Fruit fly (Drosophila melanogaster) whole organism, embryonic: ENCODE results near the gene Ir87a.

ENCODE experiments used
- Ada2b ChIP-seq: fragments of 200-800 bp; sonication (Bioruptor generic); IDR thresholded peaks from 2 replicates; pipeline ENCODE4 v1.3.6; 2022; ENCODE audit warnings: missing biosample characterization, missing genetic modification characterization
- Asciz ChIP-seq: fragments of 200-800 bp; sonication (Bioruptor generic); optimal IDR thresholded peaks from 2 replicates; lab custom pipeline; 2017; ENCODE audit warnings: missing biosample characterization, mild to moderate bottlenecking, missing genetic modification characterization, missing genetic modification reagents
- BtbVII ChIP-seq: fragments of 200-800 bp; sonication (Bioruptor generic); optimal IDR thresholded peaks from 3 replicates; lab custom pipeline; 2017; ENCODE audit warnings: missing biosample characterization, mild to moderate bottlenecking, missing genetic modification characterization
- Bteb2 ChIP-seq: fragments of 200-800 bp; sonication (Bioruptor generic); optimal IDR thresholded peaks from 2 replicates; lab custom pipeline; 2016; ENCODE audit warnings: missing biosample characterization, missing genetic modification characterization
- CG10147 ChIP-seq: fragments of 200-800 bp; sonication (Bioruptor generic); optimal IDR thresholded peaks from 2 replicates; lab custom pipeline; 2019; ENCODE audit warnings: missing biosample characterization, mild to moderate bottlenecking, missing genetic modification characterization, moderate library complexity
- CG1024 ChIP-seq: fragments of 200-800 bp; sonication (Bioruptor generic); IDR thresholded peaks from 2 replicates; pipeline ENCODE4 v1.3.6; 2022; ENCODE audit warnings: missing biosample characterization, missing genetic modification characterization
- CG10366 ChIP-seq: fragments of 200-800 bp; sonication (Bioruptor generic); IDR thresholded peaks from 2 replicates; pipeline ENCODE4 v1.3.6; 2022; ENCODE audit warnings: missing biosample characterization, missing genetic modification characterization
- CG11398 ChIP-seq: fragments of 200-800 bp; sonication (Bioruptor generic); optimal IDR thresholded peaks from 2 replicates; lab custom pipeline; 2016; ENCODE audit warnings: missing biosample characterization, missing genetic modification characterization
- CG15073 ChIP-seq: fragments of 200-800 bp; sonication (Bioruptor generic); optimal IDR thresholded peaks from 2 replicates; lab custom pipeline; 2016; ENCODE audit warnings: missing biosample characterization, missing genetic modification characterization
- CG1647 ChIP-seq: fragments of 200-800 bp; sonication (Bioruptor generic); optimal IDR thresholded peaks from 3 replicates; lab custom pipeline; 2016; ENCODE audit warnings: missing biosample characterization, missing genetic modification characterization
- CG17359 ChIP-seq: fragments of 200-800 bp; sonication (Bioruptor generic); optimal IDR thresholded peaks from 3 replicates; lab custom pipeline; 2018; ENCODE audit warnings: missing biosample characterization, mild to moderate bottlenecking, missing genetic modification characterization, moderate library complexity
- CG2116 ChIP-seq: fragments of 200-800 bp; sonication (Bioruptor generic); optimal IDR thresholded peaks from 3 replicates; lab custom pipeline; 2018; ENCODE audit warnings: missing biosample characterization, mild to moderate bottlenecking, missing genetic modification characterization
- CG4730 ChIP-seq: fragments of 200-800 bp; sonication (Bioruptor generic); IDR thresholded peaks from 2 replicates; pipeline ENCODE4 v1.3.6; 2022; ENCODE audit warnings: missing biosample characterization, missing genetic modification characterization
- CG4820 ChIP-seq: fragments of 200-800 bp; sonication (Bioruptor generic); optimal IDR thresholded peaks from 3 replicates; lab custom pipeline; 2016; ENCODE audit warnings: missing biosample characterization, missing genetic modification characterization
- CG8765 ChIP-seq: fragments of 200-800 bp; sonication (Bioruptor generic); IDR thresholded peaks from 2 replicates; pipeline ENCODE4 v1.3.6; 2022; ENCODE audit warnings: missing biosample characterization, missing genetic modification characterization
- Deaf1 ChIP-seq: fragments of 200-800 bp; optimal IDR thresholded peaks from 3 replicates; lab custom pipeline; 2019; ENCODE audit warnings: missing biosample characterization, mild to moderate bottlenecking, missing genetic modification characterization, moderate library complexity
- Ets65A ChIP-seq: fragments of 200-800 bp; sonication (Bioruptor generic); peaks from one replicate; lab custom pipeline; 2016; ENCODE audit warnings: missing biosample characterization, missing genetic modification characterization
- Gsc ChIP-seq: fragments of 200-800 bp; sonication (Bioruptor generic); IDR thresholded peaks from 2 replicates; pipeline ENCODE4 v1.3.6; 2022; ENCODE audit warnings: missing biosample characterization, missing genetic modification characterization
- H15 ChIP-seq: fragments of 200-800 bp; sonication (Bioruptor generic); IDR thresholded peaks from 3 replicates; pipeline ENCODE4 v1.3.6; 2022; ENCODE audit warnings: missing biosample characterization, missing genetic modification characterization
- Hmx ChIP-seq: fragments of 200-800 bp; sonication (Bioruptor generic); optimal IDR thresholded peaks from 2 replicates; lab custom pipeline; 2016; ENCODE audit warnings: missing biosample characterization, missing genetic modification characterization
- Hr39 ChIP-seq: fragments of >200 bp; optimal IDR thresholded peaks from 2 replicates; lab custom pipeline; 2017
- MTF-1 ChIP-seq: fragments of 200-800 bp; sonication (Bioruptor generic); optimal IDR thresholded peaks from 2 replicates; lab custom pipeline; 2018; ENCODE audit warnings: missing biosample characterization, mild to moderate bottlenecking, missing genetic modification characterization, borderline replicate concordance
- Med ChIP-seq: fragments of 200-800 bp; sonication (Bioruptor generic); peaks from one replicate; lab custom pipeline; 2016; ENCODE audit warnings: missing biosample characterization, missing genetic modification characterization, mild to moderate bottlenecking, inconsistent platforms, moderate library complexity
- Myb ChIP-seq: fragments of 200-800 bp; sonication (Bioruptor generic); optimal IDR thresholded peaks from 2 replicates; lab custom pipeline; 2016; ENCODE audit warnings: missing biosample characterization, missing genetic modification characterization
- NfI ChIP-seq: fragments of 200-800 bp; sonication (Bioruptor generic); optimal IDR thresholded peaks from 3 replicates; lab custom pipeline; 2018; ENCODE audit warnings: missing biosample characterization, mild to moderate bottlenecking, missing genetic modification characterization, moderate library complexity
- Optix ChIP-seq: fragments of 200-800 bp; sonication (Bioruptor generic); IDR thresholded peaks from 3 replicates; pipeline ENCODE4 v1.3.6; 2022; ENCODE audit warnings: missing biosample characterization, missing genetic modification characterization
- Sox100B ChIP-seq: fragments of 200-800 bp; sonication (Bioruptor generic); optimal IDR thresholded peaks from 3 replicates; lab custom pipeline; 2018; ENCODE audit warnings: missing biosample characterization, mild to moderate bottlenecking, missing genetic modification characterization
- Sry-β ChIP-seq: fragments of 200-800 bp; sonication (Bioruptor generic); optimal IDR thresholded peaks from 2 replicates; lab custom pipeline; 2018; ENCODE audit warnings: missing biosample characterization, mild to moderate bottlenecking, missing genetic modification characterization, moderate library complexity
- Taf1 ChIP-seq: fragments of 200-800 bp; sonication (Bioruptor generic); IDR thresholded peaks from 2 replicates; pipeline ENCODE4 v1.3.6; 2022; ENCODE audit warnings: missing biosample characterization, missing genetic modification characterization
- Tbp ChIP-seq: fragments of >200 bp; optimal IDR thresholded peaks from 2 replicates; lab custom pipeline; 2018; ENCODE audit warnings: missing biosample characterization, missing genetic modification characterization
- ase ChIP-seq: fragments of 200-800 bp; sonication (Bioruptor generic); IDR thresholded peaks from 3 replicates; pipeline ENCODE4 v1.3.6; 2022; ENCODE audit warnings: missing biosample characterization, missing genetic modification characterization
- bigmax ChIP-seq: fragments of 200-800 bp; sonication (Bioruptor generic); optimal IDR thresholded peaks from 2 replicates; lab custom pipeline; 2018; ENCODE audit warnings: missing biosample characterization, mild to moderate bottlenecking, missing genetic modification characterization
- da ChIP-seq: fragments of 200-800 bp; sonication (Bioruptor generic); optimal IDR thresholded peaks from 2 replicates; lab custom pipeline; 2016; ENCODE audit warnings: missing biosample characterization, missing genetic modification characterization
- dysf ChIP-seq: fragments of 200-800 bp; sonication (Bioruptor generic); IDR thresholded peaks from 3 replicates; pipeline ENCODE4 v1.3.6; 2022; ENCODE audit warnings: missing biosample characterization, missing genetic modification characterization
- en ChIP-seq: fragments of 200-800 bp; sonication (Bioruptor generic); optimal IDR thresholded peaks from 2 replicates; lab custom pipeline; 2016; ENCODE audit warnings: missing biosample characterization, missing genetic modification characterization
- fd3F ChIP-seq: fragments of 200-800 bp; sonication (Bioruptor generic); optimal IDR thresholded peaks from 2 replicates; lab custom pipeline; 2018; ENCODE audit warnings: missing biosample characterization, mild to moderate bottlenecking, missing genetic modification characterization, moderate library complexity
- fd64A ChIP-seq: fragments of 200-800 bp; sonication (Bioruptor generic); optimal IDR thresholded peaks from 3 replicates; lab custom pipeline; 2018; ENCODE audit warnings: missing biosample characterization, mild to moderate bottlenecking, missing genetic modification characterization
- gfzf ChIP-seq: fragments of 200-800 bp; sonication (Bioruptor generic); optimal IDR thresholded peaks from 2 replicates; lab custom pipeline; 2016; ENCODE audit warnings: missing biosample characterization, mild to moderate bottlenecking, missing genetic modification characterization, moderate library complexity
- ham ChIP-seq: fragments of 200-800 bp; sonication (Bioruptor generic); IDR thresholded peaks from 2 replicates; pipeline ENCODE4 v1.3.6; 2022; ENCODE audit warnings: missing biosample characterization, missing genetic modification characterization
- mirr ChIP-seq: fragments of 200-800 bp; sonication (Bioruptor generic); optimal IDR thresholded peaks from 3 replicates; lab custom pipeline; 2018; ENCODE audit warnings: missing biosample characterization, mild to moderate bottlenecking, missing genetic modification characterization
- nerfin-2 ChIP-seq: fragments of 200-800 bp; sonication (Bioruptor generic); IDR thresholded peaks from 2 replicates; pipeline ENCODE4 v1.3.6; 2022; ENCODE audit warnings: missing biosample characterization, missing genetic modification characterization; ENCODE audit not compliant: partially characterized antibody
- otp ChIP-seq: fragments of 200-800 bp; sonication (Bioruptor generic); IDR thresholded peaks from 3 replicates; pipeline ENCODE4, ENCODE4 v1.3.6; 2022; ENCODE audit warnings: missing biosample characterization, missing genetic modification characterization
- salm ChIP-seq: fragments of 200-800 bp; sonication (Bioruptor generic); optimal IDR thresholded peaks from 2 replicates; lab custom pipeline; 2018; ENCODE audit warnings: missing biosample characterization, mild to moderate bottlenecking, missing genetic modification characterization
- scrt ChIP-seq: fragments of 200-800 bp; sonication (Bioruptor generic); optimal IDR thresholded peaks from 2 replicates; lab custom pipeline; 2018; ENCODE audit warnings: missing biosample characterization, mild to moderate bottlenecking, missing genetic modification characterization, moderate library complexity
- shn ChIP-seq: fragments of 200-800 bp; sonication (Bioruptor generic); optimal IDR thresholded peaks from 3 replicates; lab custom pipeline; 2016; ENCODE audit warnings: missing biosample characterization, missing genetic modification characterization
- sisA ChIP-seq: fragments of 200-800 bp; sonication (Bioruptor generic); IDR thresholded peaks from 2 replicates; pipeline ENCODE4 v1.3.6; 2022; ENCODE audit warnings: missing biosample characterization, missing genetic modification characterization
- tio ChIP-seq: fragments of 200-800 bp; sonication (Bioruptor generic); optimal IDR thresholded peaks from 2 replicates; lab custom pipeline; 2017; ENCODE audit warnings: missing biosample characterization, missing genetic modification characterization, inconsistent platforms
- trh ChIP-seq: fragments of 200-800 bp; sonication (Bioruptor generic); optimal IDR thresholded peaks from 2 replicates; lab custom pipeline; 2016; ENCODE audit warnings: missing biosample characterization, missing genetic modification characterization
- twi ChIP-seq: fragments of 200-800 bp; optimal IDR thresholded peaks from 2 replicates; lab custom pipeline; 2019; ENCODE audit warnings: missing biosample characterization, mild to moderate bottlenecking, missing genetic modification characterization, moderate library complexity
- vvl ChIP-seq: fragments of 200-800 bp; sonication (Bioruptor generic); IDR thresholded peaks from 2 replicates; pipeline ENCODE4 v1.3.6; 2022; ENCODE audit warnings: missing biosample characterization, missing genetic modification characterization

The Ir87a gene

dm6 chr3R:13428341-13429040 lies 8.4 kb downstream of the Ir87a start (continued):
- TF ChIP-seq H15 (GFP tag; lab: Robert Waterston, UW) (peak; percentile 63; the same call in 2 of the 3 replicates), gfzf (GFP tag; lab: Kevin White, UChicago) (no peak), Taf1 (GFP tag; lab: Robert Waterston, UW) (0 out of 2 replicates have a peak, but pooled peaks have one; percentile 35), sisA (GFP tag; lab: Robert Waterston, UW) (peak; percentile 78), Tbp (GFP tag; lab: Kevin White, UChicago) (no peak), trh (GFP tag; lab: Kevin White, UChicago) (peak; percentile 21), ase (GFP tag; lab: Robert Waterston, UW) (0 out of 3 replicates have a peak, but pooled peaks have one; percentile 51), bigmax (GFP tag; lab: Kevin White, UChicago) (no peak), CG10147 (GFP tag; lab: Kevin White, UChicago) (peak; percentile 37), da (GFP tag; lab: Kevin White, UChicago) (no peak), otp (GFP tag; lab: Robert Waterston, UW) (peak; percentile 71; the same call in 1 of the 3 replicates), twi (tag; lab: Kevin White, UChicago) (peak; percentile 90), ham (GFP tag; lab: Robert Waterston, UW) (no peak), Med (GFP tag; lab: Kevin White, UChicago) (peak; percentile 84), Myb (GFP tag; lab: Kevin White, UChicago) (peak; percentile 19), Sry-β (GFP tag; lab: Kevin White, UChicago) (no peak), CG10366 (peak; percentile 62), Sox100B (GFP tag; lab: Kevin White, UChicago) (peak; percentile 46), CG4820 (GFP tag; lab: Kevin White, UChicago) (peak; percentile 63), Gsc (GFP tag; lab: Robert Waterston, UW) (0 out of 2 replicates have a peak, but pooled peaks have one; percentile 14), vvl (GFP tag; lab: Robert Waterston, UW) (peak; percentile 84), mirr (GFP tag; lab: Kevin White, UChicago) (no peak), nerfin-2 (GFP tag; lab: Robert Waterston, UW) (no peak), fd3F (GFP tag; lab: Kevin White, UChicago) (peak; percentile 37), Ets65A (GFP tag; lab: Kevin White, UChicago) (peak; percentile 92), Deaf1 (tag; lab: Kevin White, UChicago) (peak; percentile 34), NfI (GFP tag; lab: Kevin White, UChicago) (peak; percentile 69), en (GFP tag; lab: Kevin White, UChicago) (peak; percentile 48), CG1024 (GFP tag; lab: Robert Waterston, UW) (peak; percentile 27; the same call in 1 of the 2 replicates), BtbVII (GFP tag; lab: Kevin White, UChicago) (peak; percentile 50), CG4730 (GFP tag; lab: Robert Waterston, UW) (peak; percentile 59), tio (GFP tag; lab: Kevin White, UChicago) (peak; percentile 45), MTF-1 (peak; percentile 57), Ada2b (peak; percentile 78), CG17359 (tag; lab: Kevin White, UChicago) (peak; percentile 79), CG11398 (GFP tag; lab: Kevin White, UChicago) (peak; percentile 44), CG1647 (GFP tag; lab: Kevin White, UChicago) (no peak), Asciz (GFP tag; lab: Kevin White, UChicago) (peak; percentile 57), CG15073 (GFP tag; lab: Kevin White, UChicago) (no peak), Hmx (GFP tag; lab: Kevin White, UChicago) (no peak), scrt (GFP tag; lab: Kevin White, UChicago) (peak; percentile 58), Optix (GFP tag; lab: Robert Waterston, UW) (0 out of 3 replicates have a peak, but pooled peaks have one; percentile 32), shn (GFP tag; lab: Kevin White, UChicago) (peak; percentile 25), Bteb2 (GFP tag; lab: Kevin White, UChicago) (peak; percentile 46), CG8765 (GFP tag; lab: Robert Waterston, UW) (no peak), dysf (peak; percentile 71), Hr39 (lab: Kevin White, UChicago) (no peak), salm (tag; lab: Kevin White, UChicago) (peak; percentile 55), fd64A (GFP tag; lab: Kevin White, UChicago) (no peak), CG2116 (GFP tag; lab: Kevin White, UChicago) (peak; percentile 10)
